Worm (Caenorhabditis elegans): ENCODE data around the gene wdr-5.3.

Gene wdr-5.3

DNA sequence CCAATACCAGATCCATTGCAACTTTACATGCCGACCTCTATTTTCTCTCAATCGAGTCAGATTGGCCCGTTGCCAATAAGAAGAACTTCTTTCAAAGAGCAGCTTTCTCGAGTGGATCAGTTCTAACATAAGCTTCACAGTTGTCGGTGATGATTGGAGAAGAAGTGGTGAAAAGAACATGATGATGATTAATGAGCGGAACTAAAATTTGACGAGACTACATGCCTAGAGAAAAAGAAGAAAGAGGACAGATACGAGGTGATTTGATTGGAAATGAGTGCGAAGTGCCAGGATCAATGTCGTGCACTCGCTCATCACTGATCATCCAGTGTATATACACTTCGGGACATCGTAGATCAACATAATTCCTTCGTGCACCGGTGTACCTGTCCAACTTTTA, 9.3 kb upstream of the wdr-5.3 start (continued):
- no peak for TF ChIP-seq sup-37 (GFP tag; optimal IDR thresholded peaks at IDR 0.05)
- TF ChIP-seq hpl-2 (GFP tag; optimal IDR thresholded peaks at IDR 0.05) = no peak
- peak; percentile 12 for TF ChIP-seq C16A3.4 (tag; optimal IDR thresholded peaks at IDR 0.05)
- no peak for TF ChIP-seq ces-1 (GFP tag; optimal IDR thresholded peaks at IDR 0.05)
- no peak for TF ChIP-seq nhr-12 (tag; optimal IDR thresholded peaks at IDR 0.05)
- no peak for TF ChIP-seq zip-4 (GFP tag; optimal IDR thresholded peaks at IDR 0.05)
- no peak for TF ChIP-seq dsc-1 (tag; optimal IDR thresholded peaks at IDR 0.05)
- TF ChIP-seq fkh-8 (tag; optimal IDR thresholded peaks at IDR 0.05) = no peak
- no peak for TF ChIP-seq fkh-4 (tag; optimal IDR thresholded peaks at IDR 0.05; ENCODE audit: borderline replicate concordance)
- no peak for TF ChIP-seq mep-1 (tag; optimal IDR thresholded peaks at IDR 0.05)
- no peak for TF ChIP-seq tlp-1 (tag; optimal IDR thresholded peaks at IDR 0.05)
- TF ChIP-seq nhr-28 (tag; optimal IDR thresholded peaks at IDR 0.05) = no peak
- TF ChIP-seq mef-2 (tag; optimal IDR thresholded peaks at IDR 0.05) = no peak
- TF ChIP-seq pax-3 (tag; optimal IDR thresholded peaks at IDR 0.05) = no peak
- no peak for TF ChIP-seq unc-98 (GFP tag; IDR thresholded peaks at IDR 0.05)
- no peak for TF ChIP-seq nhr-47 (tag; optimal IDR thresholded peaks at IDR 0.05)
- TF ChIP-seq hlh-17 (GFP tag; optimal IDR thresholded peaks at IDR 0.05; ENCODE audit: borderline replicate concordance) = no peak
- TF ChIP-seq sptf-1 (tag; optimal IDR thresholded peaks at IDR 0.05) = no peak
- TF ChIP-seq mdl-1 (tag; optimal IDR thresholded peaks at IDR 0.05) = peak in 1 of 2 experiments; percentile 8
- no peak for TF ChIP-seq sox-4 (tag; optimal IDR thresholded peaks at IDR 0.05)
- TF ChIP-seq nhr-77 (tag; optimal IDR thresholded peaks at IDR 0.05) = no peak
- TF ChIP-seq lin-39 (tag; optimal IDR thresholded peaks at IDR 0.05) = peak; percentile 92
- TF ChIP-seq nhr-76 (tag; optimal IDR thresholded peaks at IDR 0.05) = no peak
- no peak for TF ChIP-seq ets-5 (GFP tag; IDR thresholded peaks at IDR 0.05)
- TF ChIP-seq nhr-19 (GFP tag; conservative IDR thresholded peaks at IDR 0.05) = peak; percentile 66
- peak in 1 of 2 experiments; percentile 2 for TF ChIP-seq efl-1 (optimal IDR thresholded peaks at IDR 0.05)
- TF ChIP-seq efl-1 (GFP tag; optimal IDR thresholded peaks at IDR 0.05 in 1 of 2) = peak in 1 of 2 experiments; percentile 76
- no peak for TF ChIP-seq Y116A8C.19 (tag; optimal IDR thresholded peaks at IDR 0.05; ENCODE audit: borderline replicate concordance)
- no peak for TF ChIP-seq skn-1 (tag; optimal IDR thresholded peaks at IDR 0.05)
- no peak for TF ChIP-seq ceh-82 (tag; optimal IDR thresholded peaks at IDR 0.05)
- no peak for TF ChIP-seq lin-15B (tag; optimal IDR thresholded peaks at IDR 0.05)
- no peak for TF ChIP-seq nhr-90 (tag; optimal IDR thresholded peaks at IDR 0.05; ENCODE audit: poor library complexity)
- no peak for TF ChIP-seq elt-2 (tag; optimal IDR thresholded peaks at IDR 0.05)
- TF ChIP-seq dpl-1 (GFP tag; optimal IDR thresholded peaks at IDR 0.05) = no peak
- TF ChIP-seq nhr-84 (tag; optimal IDR thresholded peaks at IDR 0.05) = no peak
- no peak for TF ChIP-seq snpc-4 (tag; optimal IDR thresholded peaks at IDR 0.05)
- no peak for TF ChIP-seq aly-2 (tag; optimal IDR thresholded peaks at IDR 0.05)
- no peak for TF ChIP-seq ceh-88 (GFP tag; IDR thresholded peaks at IDR 0.05)
- no peak for TF ChIP-seq xbp-1 (tag; optimal IDR thresholded peaks at IDR 0.05)
- no peak for TF ChIP-seq efl-3 (GFP tag; optimal IDR thresholded peaks at IDR 0.05)
- TF ChIP-seq F16B12.6 (tag; optimal IDR thresholded peaks at IDR 0.05) = no peak
- no peak for TF ChIP-seq lin-13 (GFP tag; optimal IDR thresholded peaks at IDR 0.05)
- TF ChIP-seq pag-3 (tag; optimal IDR thresholded peaks at IDR 0.05; ENCODE audit: borderline replicate concordance, insufficient read depth) = no peak
- TF ChIP-seq ceh-63 (GFP tag; optimal IDR thresholded peaks at IDR 0.05) = no peak
- TF ChIP-seq zag-1 (tag; optimal IDR thresholded peaks at IDR 0.05) = no peak
- peak in 1 of 2 experiments; percentile 6 for TF ChIP-seq lin-35 (GFP tag; optimal IDR thresholded peaks at IDR 0.05)
- TF ChIP-seq nhr-11 (tag; optimal IDR thresholded peaks at IDR 0.05) = peak; percentile 45
- no peak for TF ChIP-seq nhr-85 (tag)
- no peak for TF ChIP-seq vab-15 (tag; optimal IDR thresholded peaks at IDR 0.05)
- TF ChIP-seq ceh-90 (tag; optimal IDR thresholded peaks at IDR 0.05) = no peak
- TF ChIP-seq tbx-2 (tag; optimal IDR thresholded peaks at IDR 0.05) = peak; percentile 69
- TF ChIP-seq snu-23 (GFP tag; optimal IDR thresholded peaks at IDR 0.05) = peak; percentile 38
- TF ChIP-seq ceh-8 (GFP tag; optimal IDR thresholded peaks at IDR 0.05) = no peak

Measured in whole organism, L1 larva.